Worm (Caenorhabditis elegans): Measurements from ENCODE around the gene lge-1.

DNA sequence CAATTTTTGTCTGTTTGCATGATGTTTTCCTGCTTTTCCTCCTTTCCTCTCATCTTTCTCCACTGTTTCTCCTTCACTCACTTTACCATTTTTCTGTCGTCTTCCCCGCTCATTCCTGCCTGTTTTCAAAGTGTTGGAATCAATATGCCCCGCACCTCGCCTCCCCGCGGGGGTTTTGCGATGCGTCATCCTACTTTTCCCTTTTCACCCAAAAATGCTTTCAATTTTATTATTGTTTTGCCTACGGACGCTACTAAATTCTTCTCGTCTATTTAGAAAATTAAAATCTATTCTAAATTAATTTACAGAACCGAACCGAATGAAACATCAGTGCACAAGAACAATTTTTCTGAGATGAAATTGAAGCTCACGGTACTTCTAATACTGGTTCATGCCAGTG, 25.8 kb downstream of the lge-1 start, which contains the start of gene ver-3:
- no peak for TF ChIP-seq aly-2 (tag; optimal IDR thresholded peaks at IDR 0.05)
- no peak for TF ChIP-seq snpc-4 (tag; optimal IDR thresholded peaks at IDR 0.05)
- no peak for TF ChIP-seq nhr-11 (tag; optimal IDR thresholded peaks at IDR 0.05)
- no peak for TF ChIP-seq elt-1 (tag; optimal IDR thresholded peaks at IDR 0.05)
- no peak for TF ChIP-seq elt-3 (tag; optimal IDR thresholded peaks at IDR 0.05)
- no peak for TF ChIP-seq ztf-4 (tag; optimal IDR thresholded peaks at IDR 0.05)
- no peak for TF ChIP-seq mab-5 (tag; optimal IDR thresholded peaks at IDR 0.05)
- TF ChIP-seq unc-62 (GFP tag; optimal IDR thresholded peaks at IDR 0.05): no peak
- TF ChIP-seq sma-3 (GFP tag; optimal IDR thresholded peaks at IDR 0.05): no peak
- no peak for TF ChIP-seq fos-1 (tag; optimal IDR thresholded peaks at IDR 0.05)
- no peak for TF ChIP-seq ama-1 (optimal IDR thresholded peaks at IDR 0.05)
- TF ChIP-seq unc-55 (GFP tag; optimal IDR thresholded peaks at IDR 0.05): no peak

Data from whole organism, L2 larva.